Fruit fly (Drosophila melanogaster) whole organism, prepupa: Measurements from ENCODE around the gene CG7530.

Source experiments
- Blimp-1 ChIP-seq: fragments of 200-800 bp; sonication (Bioruptor generic); optimal IDR thresholded peaks from 3 replicates; lab custom pipeline; 2017; ENCODE audit warnings: missing biosample characterization, missing genetic modification characterization, mild to moderate bottlenecking, moderate library complexity, missing genetic modification reagents
- CG11902 ChIP-seq: fragments of 200-800 bp; sonication (Bioruptor generic); optimal IDR thresholded peaks from 3 replicates; lab custom pipeline; 2016; ENCODE audit warnings: missing biosample characterization, missing genetic modification characterization
- CG31627 ChIP-seq: fragments of 200-800 bp; sonication (Bioruptor generic); optimal IDR thresholded peaks from 3 replicates; lab custom pipeline; 2016; ENCODE audit warnings: missing biosample characterization, missing genetic modification characterization
- CG32006 ChIP-seq: fragments of 200-800 bp; sonication (Bioruptor generic); optimal IDR thresholded peaks from 3 replicates; lab custom pipeline; 2017; ENCODE audit warnings: missing biosample characterization, mild to moderate bottlenecking, missing genetic modification characterization
- CG6163 ChIP-seq: fragments of 200-800 bp; sonication (Bioruptor generic); IDR thresholded peaks from 3 replicates; pipeline ENCODE4 v1.3.6; 2022; ENCODE audit warnings: missing biosample characterization, missing genetic modification characterization
- CG6808 ChIP-seq: fragments of 200-800 bp; sonication (Bioruptor generic); optimal IDR thresholded peaks from 3 replicates; lab custom pipeline; 2017; ENCODE audit warnings: missing biosample characterization, missing genetic modification characterization, mild to moderate bottlenecking, moderate library complexity, missing genetic modification reagents
- Eip75B ChIP-seq: fragments of 200-800 bp; sonication (Bioruptor generic); optimal IDR thresholded peaks from 3 replicates; lab custom pipeline; 2016; ENCODE audit warnings: missing biosample characterization, missing genetic modification characterization
- Hr4 ChIP-seq: fragments of 200-800 bp; sonication (Bioruptor generic); optimal IDR thresholded peaks from 3 replicates; lab custom pipeline; 2016; ENCODE audit warnings: missing biosample characterization, missing genetic modification characterization
- Sox102F ChIP-seq: fragments of 200-800 bp; sonication (Bioruptor generic); optimal IDR thresholded peaks from 2 replicates; lab custom pipeline; 2016; ENCODE audit warnings: missing biosample characterization, mild to moderate bottlenecking, missing genetic modification characterization
- achi ChIP-seq: fragments of 200-800 bp; sonication (Bioruptor generic); optimal IDR thresholded peaks from 3 replicates; lab custom pipeline; 2016; ENCODE audit warnings: missing biosample characterization, missing genetic modification characterization
- acj6 ChIP-seq: fragments of 200-800 bp; sonication (Bioruptor generic); optimal IDR thresholded peaks from 3 replicates; lab custom pipeline; 2016; ENCODE audit warnings: missing biosample characterization, missing genetic modification characterization
- pdm3 ChIP-seq: fragments of 200-800 bp; sonication (Bioruptor generic); optimal IDR thresholded peaks from 3 replicates; lab custom pipeline; 2016; ENCODE audit warnings: missing biosample characterization, missing genetic modification characterization

- TF ChIP-seq CG6808 (no peak), Blimp-1 (GFP tag; lab: Kevin White, UChicago) (no peak), achi (GFP tag; lab: Kevin White, UChicago) (no peak), Sox102F (GFP tag; lab: Kevin White, UChicago) (no peak), Eip75B (no peak), CG6163 (GFP tag; lab: Robert Waterston, UW) (no peak), acj6 (no peak), Hr4 (GFP tag; lab: Kevin White, UChicago) (no peak), CG11902 (GFP tag; lab: Kevin White, UChicago) (no peak), pdm3 (GFP tag; lab: Kevin White, UChicago) (no peak), CG31627 (GFP tag; lab: Kevin White, UChicago) (no peak), CG32006 (no peak)
Observed at dm6 chr3R:14736001-14736400, 4.7 kb upstream of the CG7530 start.
